Worm (Caenorhabditis elegans) whole organism, L4 larva: ENCODE data around the gene nkb-2.

Experiments used
- D1046.2 ChIP-seq: fragments of 200-800 bp; sonication (Bioruptor generic); IDR thresholded peaks from 2 replicates; pipeline ENCODE4 v1.3.6; 2022; ENCODE audit warnings: missing genetic modification characterization, missing compliant biosample characterization
- F10B5.3 ChIP-seq: sonication (generic microtip); optimal IDR thresholded peaks from 2 replicates; lab custom pipeline; 2016; ENCODE audit warnings: mild to moderate bottlenecking, missing genetic modification characterization, missing compliant biosample characterization
- T20F7.1 ChIP-seq: fragments of 200-800 bp; sonication (Bioruptor generic); optimal IDR thresholded peaks from 2 replicates; lab custom pipeline; 2018; ENCODE audit warnings: mild to moderate bottlenecking, missing genetic modification characterization, missing compliant biosample characterization
- T26A8.4 ChIP-seq: fragments of 200-800 bp; sonication (Bioruptor generic); IDR thresholded peaks from 2 replicates; pipeline ENCODE4 v1.3.6; 2022; ENCODE audit warnings: missing genetic modification characterization, missing compliant biosample characterization
- Y48G9A.11 ChIP-seq: fragments of 200-800 bp; sonication (Bioruptor generic); IDR thresholded peaks from 2 replicates; pipeline ENCODE4 v1.3.6; 2022; ENCODE audit warnings: missing genetic modification reagents, missing genetic modification characterization, missing compliant biosample characterization
- aha-1 ChIP-seq: fragments of 150-350 bp; peaks from one replicate; lab custom pipeline; 2014; ENCODE audit warnings: missing biosample characterization, missing genetic modification characterization
- ces-1 ChIP-seq: fragments of 150-350 bp; sonication (generic microtip); optimal IDR thresholded peaks from 4 replicates; lab custom pipeline; 2014; ENCODE audit warnings: missing biosample characterization, missing genetic modification reagents, missing genetic modification characterization
- daf-8 ChIP-seq: fragments of 200-800 bp; sonication (Bioruptor generic); IDR thresholded peaks from 2 replicates; pipeline ENCODE4 v1.3.6; 2022; ENCODE audit warnings: missing genetic modification characterization, missing compliant biosample characterization
- dpl-1 ChIP-seq: fragments of 150-350 bp; optimal IDR thresholded peaks from 2 replicates; lab custom pipeline; 2014; ENCODE audit warnings: missing biosample characterization, missing genetic modification reagents, missing genetic modification characterization
- egl-43 ChIP-seq: fragments of 200-800 bp; sonication (Bioruptor generic); IDR thresholded peaks from 2 replicates; pipeline ENCODE4 v1.3.6; 2022; ENCODE audit warnings: missing genetic modification reagents, missing genetic modification characterization, missing compliant biosample characterization
- fos-1 ChIP-seq: fragments of 150-350 bp; optimal IDR thresholded peaks from 2 replicates; lab custom pipeline; 2014; ENCODE audit warnings: missing biosample characterization, missing genetic modification characterization
- hmg-1.1 ChIP-seq: fragments of 200-800 bp; sonication (Bioruptor generic); IDR thresholded peaks from 2 replicates; pipeline ENCODE4 v1.3.6; 2022; ENCODE audit warnings: missing genetic modification reagents, missing genetic modification characterization, missing compliant biosample characterization
- jun-1 ChIP-seq: fragments of 150-350 bp; optimal IDR thresholded peaks from 2 replicates; lab custom pipeline; 2014; ENCODE audit warnings: missing biosample characterization, missing genetic modification reagents, missing genetic modification characterization
- lim-7 ChIP-seq: fragments of 200-800 bp; sonication (Bioruptor generic); IDR thresholded peaks from 2 replicates; pipeline ENCODE4 v1.3.6; 2022; ENCODE audit warnings: missing genetic modification characterization, missing compliant biosample characterization
- lir-3 ChIP-seq: sonication (generic microtip); optimal IDR thresholded peaks from 2 replicates; lab custom pipeline; 2016; ENCODE audit warnings: mild to moderate bottlenecking, missing genetic modification characterization, missing compliant biosample characterization
- mes-2 ChIP-seq: sonication (generic microtip); optimal IDR thresholded peaks from 2 replicates; lab custom pipeline; 2016; ENCODE audit warnings: missing genotype, mild to moderate bottlenecking, missing genetic modification characterization, missing compliant biosample characterization; ENCODE audit not compliant: poor library complexity, severe bottlenecking
- mxl-2 ChIP-seq: fragments of 200-800 bp; sonication (Bioruptor generic); conservative IDR thresholded peaks from 2 replicates; pipeline ENCODE4 v1.3.6; 2022; ENCODE audit warnings: missing genetic modification reagents, missing genetic modification characterization, missing compliant biosample characterization
- nhr-10 ChIP-seq: fragments of 150-350 bp; optimal IDR thresholded peaks from 2 replicates; lab custom pipeline; 2014; ENCODE audit warnings: missing biosample characterization, missing genetic modification characterization
- nhr-111 ChIP-seq: fragments of 200-800 bp; sonication (Bioruptor generic); optimal IDR thresholded peaks from 2 replicates; lab custom pipeline; 2018; ENCODE audit warnings: mild to moderate bottlenecking, missing genetic modification characterization, missing compliant biosample characterization
- nhr-25 ChIP-seq: sonication (generic microtip); optimal IDR thresholded peaks from 2 replicates; lab custom pipeline; 2017; ENCODE audit warnings: missing genetic modification characterization, mild to moderate bottlenecking, missing compliant biosample characterization, antibody characterized with exemption, moderate library complexity, borderline replicate concordance; ENCODE audit not compliant: insufficient read depth
- nhr-42 ChIP-seq: fragments of 200-800 bp; sonication (Bioruptor generic); IDR thresholded peaks from 2 replicates; pipeline ENCODE4 v1.3.6; 2022; ENCODE audit warnings: missing genetic modification characterization, missing compliant biosample characterization
- nhr-6 ChIP-seq: fragments of 150-350 bp; optimal IDR thresholded peaks from 2 replicates; lab custom pipeline; 2014; ENCODE audit warnings: missing biosample characterization, missing genetic modification characterization
- nhr-76 ChIP-seq: fragments of 150-350 bp; optimal IDR thresholded peaks from 2 replicates; lab custom pipeline; 2014; ENCODE audit warnings: missing biosample characterization, missing genetic modification characterization
- pqm-1 ChIP-seq: sonication (generic microtip); optimal IDR thresholded peaks from 2 replicates; lab custom pipeline; 2017; ENCODE audit warnings: missing biosample characterization, missing genetic modification characterization
- saeg-2 ChIP-seq: fragments of 200-800 bp; sonication (Bioruptor generic); IDR thresholded peaks from 2 replicates; pipeline ENCODE4 v1.3.6; 2022; ENCODE audit warnings: missing genetic modification reagents, missing genetic modification characterization, missing compliant biosample characterization
- spr-1 ChIP-seq: sonication (generic microtip); optimal IDR thresholded peaks from 2 replicates; lab custom pipeline; 2016; ENCODE audit warnings: mild to moderate bottlenecking, missing genetic modification characterization, missing compliant biosample characterization
- spr-3 ChIP-seq: fragments of 200-800 bp; sonication (Bioruptor generic); optimal IDR thresholded peaks from 2 replicates; lab custom pipeline; 2018; ENCODE audit warnings: mild to moderate bottlenecking, missing genetic modification characterization, missing compliant biosample characterization
- tra-1 ChIP-seq: fragments of 200-800 bp; sonication (Bioruptor generic); IDR thresholded peaks from 2 replicates; pipeline ENCODE4 v1.3.6; 2022; ENCODE audit warnings: missing genetic modification reagents, missing genetic modification characterization, missing compliant biosample characterization
- unc-130 ChIP-seq: sonication (generic microtip); optimal IDR thresholded peaks from 2 replicates; lab custom pipeline; 2016; ENCODE audit warnings: missing genetic modification reagents, missing genetic modification characterization, missing compliant biosample characterization
- unc-39 ChIP-seq: sonication (generic microtip); optimal IDR thresholded peaks from 2 replicates; lab custom pipeline; 2017; ENCODE audit warnings: missing biosample characterization, missing genetic modification characterization
- unc-62 ChIP-seq, 3 experiments: fragments of 150-350 bp in 1 of 3; sonication (generic microtip); optimal IDR thresholded peaks in 2 of 3; peaks in 1 of 3; 1 replicate in 1 of 3; 2 replicates in 2 of 3; lab custom pipeline; 2014 to 2017; ENCODE audit warnings: missing biosample characterization in 3 of 3, missing genetic modification characterization in 3 of 3, missing genetic modification reagents in 3 of 3, missing genotype in 1 of 3
- zag-1 ChIP-seq: fragments of 150-350 bp; optimal IDR thresholded peaks from 2 replicates; lab custom pipeline; 2014; ENCODE audit warnings: missing biosample characterization, missing genetic modification characterization
- zfp-2 ChIP-seq: sonication (generic microtip); optimal IDR thresholded peaks from 2 replicates; lab custom pipeline; 2016; ENCODE audit warnings: mild to moderate bottlenecking, missing genetic modification characterization, missing compliant biosample characterization
- zip-11 ChIP-seq: fragments of 200-800 bp; sonication (Bioruptor generic); IDR thresholded peaks from 2 replicates; pipeline ENCODE4 v1.3.6; 2022; ENCODE audit warnings: missing genetic modification characterization, missing compliant biosample characterization
- zip-2 ChIP-seq: fragments of 150-350 bp; optimal IDR thresholded peaks from 2 replicates; lab custom pipeline; 2014; ENCODE audit warnings: missing biosample characterization, missing genetic modification characterization

Gene nkb-2

DNA sequence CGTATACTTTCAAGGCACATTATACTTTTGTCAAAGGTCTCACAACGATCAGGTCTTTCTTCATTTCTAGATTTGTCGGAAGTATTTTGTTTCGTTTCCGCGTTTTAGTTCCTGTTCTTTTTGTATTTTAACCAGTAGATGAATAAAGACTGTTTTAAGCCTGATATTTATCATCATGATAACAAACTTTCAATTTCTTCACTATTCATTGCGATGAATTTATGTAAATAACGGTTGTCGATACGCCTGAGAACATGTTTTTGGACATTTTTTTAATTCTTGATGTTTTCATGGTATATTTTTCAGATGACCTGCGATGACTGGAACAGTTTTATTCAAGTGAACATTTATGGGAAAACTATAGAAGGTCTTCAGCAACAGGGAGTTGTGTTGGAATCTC is 32.3 kb upstream of the nkb-2 start, which contains the start of gene zim-3:
zim-3 (plus strand) TSS at position 301 of the 400 bp plus-strand sequence.
- TF ChIP-seq nhr-76 (tag; lab: Kevin White, UChicago) (no peak), nhr-111 (GFP tag; lab: Kevin White, UChicago) (no peak), D1046.2 (no peak), zag-1 (no peak), dpl-1 (GFP tag; lab: Kevin White, UChicago) (no peak), lim-7 (GFP tag; lab: Robert Waterston, UW) (no peak), spr-3 (no peak), F10B5.3 (tag; lab: Kevin White, UChicago) (no peak), spr-1 (tag; lab: Kevin White, UChicago) (no peak), Y48G9A.11 (GFP tag; lab: Robert Waterston, UW) (no peak), zfp-2 (tag; lab: Kevin White, UChicago) (no peak), tra-1 (no peak), unc-130 (GFP tag; lab: Kevin White, UChicago) (no peak), lir-3 (no peak), egl-43 (GFP tag; lab: Robert Waterston, UW) (no peak), pqm-1 (tag; lab: Kevin White, UChicago) (no peak), T26A8.4 (no peak)

DNA sequence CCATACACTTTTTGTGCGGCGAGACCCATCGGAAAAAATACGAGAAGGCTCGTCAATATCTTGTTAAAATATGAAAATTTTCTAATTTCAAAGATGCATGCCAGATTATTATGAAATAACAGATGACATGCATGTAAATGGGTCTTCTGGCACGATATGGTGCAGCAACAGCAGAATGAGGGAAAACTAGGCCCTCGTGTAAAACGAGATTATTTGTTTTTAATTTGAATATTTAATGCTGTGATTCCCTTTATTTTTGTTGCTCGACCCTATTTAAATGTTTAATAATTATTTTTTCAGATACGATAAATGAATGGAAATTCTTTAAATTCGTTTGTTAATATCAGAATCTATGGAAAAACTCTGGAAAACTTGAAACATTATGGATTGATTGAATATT is 29.1 kb upstream of the nkb-2 start, which contains the start of gene him-8:
him-8 (plus strand) TSS at position 301 of the 400 bp plus-strand sequence.
- TF ChIP-seq fos-1 (tag; lab: Kevin White, UChicago) (no peak), Y48G9A.11 (GFP tag; lab: Robert Waterston, UW) (no peak), zip-11 (no peak), nhr-10 (tag; lab: Kevin White, UChicago) (no peak), daf-8 (GFP tag; lab: Robert Waterston, UW) (no peak), nhr-42 (no peak), hmg-1.1 (GFP tag; lab: Robert Waterston, UW) (no peak), pqm-1 (tag; lab: Kevin White, UChicago) (no peak), unc-39 (no peak), zfp-2 (tag; lab: Kevin White, UChicago) (no peak), T20F7.1 (GFP tag; lab: Kevin White, UChicago) (no peak), unc-130 (GFP tag; lab: Kevin White, UChicago) (no peak), nhr-6 (tag; lab: Kevin White, UChicago) (no peak), nhr-25 (no peak), jun-1 (tag; lab: Kevin White, UChicago) (no peak), mes-2 (tag; lab: Kevin White, UChicago) (no peak)

DNA sequence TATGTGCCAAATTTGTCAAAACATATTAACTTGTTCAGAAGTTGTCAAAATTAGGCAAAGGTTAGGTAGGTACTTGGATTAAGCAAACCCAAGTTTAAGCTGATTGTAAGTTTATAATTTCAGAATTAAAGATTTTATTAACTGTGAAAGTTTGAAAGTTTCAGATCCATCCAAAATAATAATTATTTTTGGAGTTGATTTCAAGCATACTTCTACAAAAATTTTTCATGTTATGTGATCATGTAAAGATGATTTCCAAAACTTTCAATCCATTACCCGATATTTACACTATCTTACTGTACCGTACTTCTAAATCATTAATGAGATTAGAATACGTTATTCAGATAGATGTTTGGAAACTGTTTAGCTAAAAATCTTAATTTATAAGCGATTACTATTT is 26.1 kb upstream of the nkb-2 start:
- TF ChIP-seq aha-1 (tag; lab: Kevin White, UChicago) (peak; percentile 97), zip-2 (no peak)
- TF ChIP-seq, all 104 proteins: peak for 1

DNA sequence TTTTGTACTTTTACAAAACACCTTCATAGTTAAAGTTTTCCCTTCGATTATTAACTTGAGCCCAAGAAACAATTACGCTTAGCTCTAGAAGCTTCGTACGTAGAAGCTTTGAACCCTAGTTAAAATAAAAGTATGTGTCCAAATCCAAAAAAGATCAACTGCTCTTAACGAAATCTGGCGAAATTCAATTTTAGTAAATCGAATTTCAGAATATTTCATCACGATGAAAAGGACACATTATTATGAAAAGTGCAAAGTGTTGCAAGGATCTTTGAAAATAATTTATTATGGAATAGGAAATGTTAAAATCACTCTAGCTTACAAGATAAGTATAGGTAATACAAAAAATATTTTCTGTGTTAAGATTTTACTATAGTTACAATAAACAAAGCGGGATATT is 25.4 kb upstream of the nkb-2 start:
- TF ChIP-seq mxl-2 (GFP tag; lab: Robert Waterston, UW) (no peak), ces-1 (GFP tag; lab: Kevin White, UChicago) (peak; percentile 68)

DNA sequence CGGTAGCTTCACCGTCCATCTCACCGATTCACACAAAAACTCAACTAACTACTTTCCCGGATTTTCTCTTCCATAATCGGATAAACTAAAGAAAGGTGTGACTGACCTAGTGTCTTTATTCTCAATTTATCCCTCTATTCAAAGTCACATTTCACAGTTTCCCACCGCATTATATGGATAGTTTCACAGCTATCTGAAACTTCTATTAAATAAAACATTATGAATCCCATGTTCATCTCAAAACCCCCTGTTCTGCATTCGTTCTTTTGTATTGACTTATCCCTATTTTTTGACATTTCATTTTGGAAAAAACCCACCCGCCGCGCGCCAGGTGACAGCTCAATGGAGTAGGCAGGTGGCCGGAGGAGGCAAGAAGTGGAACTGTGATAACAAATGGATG is 22.9 kb upstream of the nkb-2 start:
- TF ChIP-seq unc-62 (GFP tag; optimal IDR thresholded peaks at IDR 0.05 in 1 of 2; lab: Kevin White, UChicago) (peak in 1 of 2 experiments; percentile 95), unc-62 (tag; optimal IDR thresholded peaks at IDR 0.05; lab: Kevin White, UChicago) (no peak), saeg-2 (GFP tag; lab: Robert Waterston, UW) (no peak)
